Fruit fly (Drosophila melanogaster): ENCODE results near the gene Nrg.

The Nrg gene

dm6 chrX:8493473-8493872 is 23.7 kb upstream of the Nrg start (continued):
- TF ChIP-seq zf30C (GFP tag; optimal IDR thresholded peaks at IDR 0.05) (no peak), prd (optimal IDR thresholded peaks at IDR 0.05) (no peak), prd (GFP tag; IDR thresholded peaks at IDR 0.05) (peak; percentile 48; the same call in 1 of the 3 replicates), CG33213 (GFP tag; optimal IDR thresholded peaks at IDR 0.05) (no peak), CG31365 (tag; optimal IDR thresholded peaks at IDR 0.05) (no peak), Atf6 (GFP tag; IDR thresholded peaks at IDR 0.05) (peak; percentile 75), Antp (GFP tag; optimal IDR thresholded peaks at IDR 0.05) (no peak), CG5245 (GFP tag; optimal IDR thresholded peaks at IDR 0.05) (no peak), HLHmδ (GFP tag; optimal IDR thresholded peaks at IDR 0.05) (no peak), tll (GFP tag; optimal IDR thresholded peaks at IDR 0.05) (no peak), trem (tag; optimal IDR thresholded peaks at IDR 0.05) (no peak), Blimp-1 (GFP tag; optimal IDR thresholded peaks at IDR 0.05) (peak; percentile 2), CG8290 (GFP tag; optimal IDR thresholded peaks at IDR 0.05) (no peak), CG8290 (tag; optimal IDR thresholded peaks at IDR 0.05) (peak in 1 of 2 experiments; percentile 87), fru (optimal IDR thresholded peaks at IDR 0.05) (no peak), CG11247 (GFP tag; IDR thresholded peaks at IDR 0.05) (peak; percentile 38; the same call in 1 of the 2 replicates), Jarid2 (GFP tag; optimal IDR thresholded peaks at IDR 0.05) (no peak), sqz (GFP tag; optimal IDR thresholded peaks at IDR 0.05) (no peak), sim (GFP tag; IDR thresholded peaks at IDR 0.05) (no peak), ind (GFP tag; optimal IDR thresholded peaks at IDR 0.05) (peak; percentile 43), CG10543 (GFP tag; optimal IDR thresholded peaks at IDR 0.05) (no peak), CG1603 (tag; optimal IDR thresholded peaks at IDR 0.05) (peak; percentile 59), Taf1 (GFP tag; IDR thresholded peaks at IDR 0.05) (no peak), Xrp1 (GFP tag; IDR thresholded peaks at IDR 0.05) (0 out of 2 replicates have a peak, but pooled peaks have one; percentile 29), tap (tag; optimal IDR thresholded peaks at IDR 0.05) (no peak), CG4360 (GFP tag; IDR thresholded peaks at IDR 0.05) (no peak), Gug (GFP tag; IDR thresholded peaks at IDR 0.05) (peak; percentile 42; the same call in 1 of the 4 replicates), Hr78 (GFP tag; optimal IDR thresholded peaks at IDR 0.05) (no peak), CG34422 (GFP tag; IDR thresholded peaks at IDR 0.05) (peak; percentile 65; the same call in 1 of the 3 replicates), CG8924 (tag; optimal IDR thresholded peaks at IDR 0.05) (no peak), CG3281 (GFP tag; optimal IDR thresholded peaks at IDR 0.05) (peak; percentile 56), C15 (GFP tag; IDR thresholded peaks at IDR 0.05) (0 out of 3 replicates have a peak, but pooled peaks have one; percentile 20), Chrac-16 (GFP tag; optimal IDR thresholded peaks at IDR 0.05) (no peak), ssp (GFP tag; IDR thresholded peaks at IDR 0.05) (no peak), CG7357 (GFP tag; IDR thresholded peaks at IDR 0.05) (0 out of 3 replicates have a peak, but pooled peaks have one; percentile 38), CG15479 (GFP tag; optimal IDR thresholded peaks at IDR 0.05) (no peak), fu2 (GFP tag; optimal IDR thresholded peaks at IDR 0.05) (no peak), CG6683 (GFP tag; optimal IDR thresholded peaks at IDR 0.05) (no peak), Hey (tag; optimal IDR thresholded peaks at IDR 0.05) (peak; percentile 48), CG1832 (GFP tag; optimal IDR thresholded peaks at IDR 0.05) (no peak), CG17829 (tag; optimal IDR thresholded peaks at IDR 0.05) (no peak), run (tag; optimal IDR thresholded peaks at IDR 0.05) (no peak), Hr39 (optimal IDR thresholded peaks at IDR 0.05) (no peak), gfzf (GFP tag; optimal IDR thresholded peaks at IDR 0.05) (no peak), CG6254 (GFP tag; optimal IDR thresholded peaks at IDR 0.05) (no peak), usp (GFP tag; optimal IDR thresholded peaks at IDR 0.05) (no peak), zfh2 (GFP tag; optimal IDR thresholded peaks at IDR 0.05) (peak; percentile 32), CG10654 (GFP tag; optimal IDR thresholded peaks at IDR 0.05) (no peak), CG13624 (GFP tag; optimal IDR thresholded peaks at IDR 0.05) (peak; percentile 70), CG18599 (GFP tag; optimal IDR thresholded peaks at IDR 0.05) (peak; percentile 59), CG14965 (GFP tag; optimal IDR thresholded peaks at IDR 0.05; ENCODE audit: borderline replicate concordance) (no peak), Deaf1 (tag; optimal IDR thresholded peaks at IDR 0.05) (no peak)
